Worm (Caenorhabditis elegans): ENCODE measurements around the gene oxi-1.

- TF ChIP-seq isw-1 (GFP tag; IDR thresholded peaks at IDR 0.05) (no peak), alr-1 (tag; optimal IDR thresholded peaks at IDR 0.05; ENCODE audit: borderline replicate concordance) (no peak), egl-27 (tag; optimal IDR thresholded peaks at IDR 0.05) (no peak), unc-62 (GFP tag; optimal IDR thresholded peaks at IDR 0.05) (no peak), efl-1 (optimal IDR thresholded peaks at IDR 0.05) (no peak), efl-1 (GFP tag; optimal IDR thresholded peaks at IDR 0.05 in 1 of 2) (no peak)
Measured at ce11 chrIII:10903009-10903609, 45.0 kb downstream of the oxi-1 start.

Measured in whole organism, L1 larva.